Fruit fly (Drosophila melanogaster) whole organism, embryonic: ENCODE results near the gene Sqor.

Experiments
- ATbp ChIP-seq: fragments of 200-800 bp; sonication (Bioruptor generic); optimal IDR thresholded peaks from 2 replicates; lab custom pipeline; 2017; ENCODE audit warnings: missing biosample characterization, mild to moderate bottlenecking, missing genetic modification characterization, missing genetic modification reagents
- Bdp1 ChIP-seq: fragments of 200-800 bp; sonication (Bioruptor generic); optimal IDR thresholded peaks from 3 replicates; lab custom pipeline; 2016; ENCODE audit warnings: missing biosample characterization, missing genetic modification characterization
- CG10267 ChIP-seq: fragments of 200-800 bp; sonication (Bioruptor generic); optimal IDR thresholded peaks from 2 replicates; lab custom pipeline; 2018; ENCODE audit warnings: missing biosample characterization, mild to moderate bottlenecking, missing genetic modification characterization, moderate library complexity
- CG11085 ChIP-seq: fragments of 200-800 bp; sonication (Bioruptor generic); IDR thresholded peaks from 2 replicates; pipeline ENCODE4 v1.3.6; 2022; ENCODE audit warnings: missing biosample characterization, missing genetic modification characterization
- CG11560 ChIP-seq: fragments of 200-800 bp; sonication (Bioruptor generic); IDR thresholded peaks from 3 replicates; pipeline ENCODE4 v1.3.6; 2022; ENCODE audit warnings: missing biosample characterization, missing genetic modification characterization
- CG12104 ChIP-seq: fragments of 200-800 bp; sonication (Bioruptor generic); optimal IDR thresholded peaks from 3 replicates; lab custom pipeline; 2016; ENCODE audit warnings: missing biosample characterization, missing genetic modification characterization
- CG12744 ChIP-seq: fragments of 200-800 bp; sonication (Bioruptor generic); optimal IDR thresholded peaks from 2 replicates; lab custom pipeline; 2016; ENCODE audit warnings: missing biosample characterization, missing genetic modification characterization
- CG14014 ChIP-seq: fragments of 200-800 bp; sonication (Bioruptor generic); IDR thresholded peaks from 2 replicates; pipeline ENCODE4 v1.3.6; 2022; ENCODE audit warnings: missing biosample characterization, missing genetic modification characterization
- CG14860 ChIP-seq: fragments of 200-800 bp; sonication (Bioruptor generic); IDR thresholded peaks from 3 replicates; pipeline ENCODE4 v1.3.6; 2022; ENCODE audit warnings: missing biosample characterization, missing genetic modification characterization; ENCODE audit not compliant: partially characterized antibody
- CG16815 ChIP-seq: fragments of 200-800 bp; sonication (Bioruptor generic); optimal IDR thresholded peaks from 3 replicates; lab custom pipeline; 2017; ENCODE audit warnings: missing biosample characterization, mild to moderate bottlenecking, missing genetic modification characterization
- CG17912 ChIP-seq: fragments of 200-800 bp; sonication (Bioruptor generic); optimal IDR thresholded peaks from 2 replicates; lab custom pipeline; 2018; ENCODE audit warnings: missing biosample characterization, mild to moderate bottlenecking, missing genetic modification characterization
- CG18262 ChIP-seq: fragments of 200-800 bp; optimal IDR thresholded peaks from 3 replicates; lab custom pipeline; 2019; ENCODE audit warnings: missing biosample characterization, mild to moderate bottlenecking, missing genetic modification characterization, moderate library complexity
- CG18476 ChIP-seq: fragments of 200-800 bp; sonication (Bioruptor generic); optimal IDR thresholded peaks from 2 replicates; lab custom pipeline; 2016; ENCODE audit warnings: missing biosample characterization, mild to moderate bottlenecking, missing genetic modification characterization
- CG2202 ChIP-seq: fragments of 200-800 bp; sonication (Bioruptor generic); optimal IDR thresholded peaks from 2 replicates; lab custom pipeline; 2018; ENCODE audit warnings: missing biosample characterization, mild to moderate bottlenecking, missing genetic modification characterization
- CG2712 ChIP-seq: fragments of 200-800 bp; optimal IDR thresholded peaks from 3 replicates; lab custom pipeline; 2019; ENCODE audit warnings: missing biosample characterization, mild to moderate bottlenecking, missing genetic modification characterization, moderate library complexity
- CG30431 ChIP-seq: fragments of 200-800 bp; sonication (Bioruptor generic); optimal IDR thresholded peaks from 2 replicates; lab custom pipeline; 2017; ENCODE audit warnings: missing biosample characterization, missing genetic modification characterization
- CG31388 ChIP-seq: fragments of 200-800 bp; sonication (Bioruptor generic); optimal IDR thresholded peaks from 2 replicates; lab custom pipeline; 2016; ENCODE audit warnings: missing biosample characterization, missing genetic modification characterization
- CG3281 ChIP-seq: fragments of 200-800 bp; sonication (Bioruptor generic); optimal IDR thresholded peaks from 3 replicates; lab custom pipeline; 2017; ENCODE audit warnings: missing biosample characterization, mild to moderate bottlenecking, missing genetic modification characterization
- CG34376 ChIP-seq: fragments of 200-800 bp; sonication (Bioruptor generic); optimal IDR thresholded peaks from 2 replicates; lab custom pipeline; 2018; ENCODE audit warnings: missing biosample characterization, mild to moderate bottlenecking, missing genetic modification characterization
- CG43689 ChIP-seq: fragments of 200-800 bp; sonication (Bioruptor generic); IDR thresholded peaks from 2 replicates; pipeline ENCODE4 v1.3.6; 2022; ENCODE audit warnings: missing biosample characterization, missing genetic modification characterization
- CG4820 ChIP-seq: fragments of 200-800 bp; sonication (Bioruptor generic); optimal IDR thresholded peaks from 3 replicates; lab custom pipeline; 2016; ENCODE audit warnings: missing biosample characterization, missing genetic modification characterization
- CG4854 ChIP-seq: fragments of 200-800 bp; sonication (Bioruptor generic); optimal IDR thresholded peaks from 2 replicates; lab custom pipeline; 2016; ENCODE audit warnings: missing biosample characterization, missing genetic modification characterization, inconsistent platforms
- CG6813 ChIP-seq: fragments of 200-800 bp; sonication (Bioruptor generic); optimal IDR thresholded peaks from 2 replicates; lab custom pipeline; 2017; ENCODE audit warnings: missing biosample characterization, missing genetic modification characterization, mild to moderate bottlenecking, moderate library complexity, missing genetic modification reagents
- CG7786 ChIP-seq: fragments of 200-800 bp; sonication (Bioruptor generic); optimal IDR thresholded peaks from 2 replicates; lab custom pipeline; 2016; ENCODE audit warnings: missing biosample characterization, missing genetic modification characterization
- CG7839 ChIP-seq: fragments of 200-800 bp; sonication (Bioruptor generic); optimal IDR thresholded peaks from 3 replicates; lab custom pipeline; 2018; ENCODE audit warnings: missing biosample characterization, mild to moderate bottlenecking, missing genetic modification characterization, moderate library complexity
- CG7987 ChIP-seq: fragments of 200-800 bp; sonication (Bioruptor generic); optimal IDR thresholded peaks from 2 replicates; lab custom pipeline; 2018; ENCODE audit warnings: missing biosample characterization, mild to moderate bottlenecking, missing genetic modification characterization, moderate library complexity
- CG8290 ChIP-seq, 3 experiments: fragments of 200-800 bp; sonication (Bioruptor generic); optimal IDR thresholded peaks; 2 replicates each; lab custom pipeline; 2016 to 2019; ENCODE audit warnings: missing biosample characterization in 3 of 3, missing genetic modification characterization in 3 of 3, mild to moderate bottlenecking in 2 of 3, moderate library complexity in 1 of 3
- CG8478 ChIP-seq: fragments of >200 bp; optimal IDR thresholded peaks from 2 replicates; lab custom pipeline; 2018
- Eip74EF ChIP-seq, 2 experiments: fragments of 200-800 bp in 1 of 2; fragments of >200 bp in 1 of 2; sonication (Bioruptor generic) in 1 of 2; optimal IDR thresholded peaks; 2 replicates each; lab custom pipeline; 2017 to 2019; ENCODE audit warnings: missing biosample characterization in 2 of 2, missing genetic modification characterization in 2 of 2, mild to moderate bottlenecking in 1 of 2, moderate library complexity in 1 of 2
- Fer3 ChIP-seq: fragments of 200-800 bp; sonication (Bioruptor generic); optimal IDR thresholded peaks from 2 replicates; lab custom pipeline; 2018; ENCODE audit warnings: missing biosample characterization, mild to moderate bottlenecking, missing genetic modification characterization, moderate library complexity
- Hand ChIP-seq: fragments of 200-800 bp; sonication (Bioruptor generic); optimal IDR thresholded peaks from 2 replicates; lab custom pipeline; 2017; ENCODE audit warnings: mild to moderate bottlenecking, missing biosample characterization, missing genetic modification reagents, missing genetic modification characterization
- Max ChIP-seq: fragments of 200-800 bp; sonication (Bioruptor generic); optimal IDR thresholded peaks from 2 replicates; lab custom pipeline; 2016; ENCODE audit warnings: missing biosample characterization, mild to moderate bottlenecking, missing genetic modification characterization
- NK7.1 ChIP-seq: fragments of 200-800 bp; sonication (Bioruptor generic); optimal IDR thresholded peaks from 3 replicates; lab custom pipeline; 2016; ENCODE audit warnings: missing biosample characterization, missing genetic modification characterization
- Side ChIP-seq: fragments of 200-800 bp; sonication (Bioruptor generic); optimal IDR thresholded peaks from 2 replicates; lab custom pipeline; 2016; ENCODE audit warnings: missing biosample characterization, missing genetic modification characterization
- Sox102F ChIP-seq: fragments of 200-800 bp; sonication (Bioruptor generic); optimal IDR thresholded peaks from 2 replicates; lab custom pipeline; 2018; ENCODE audit warnings: missing biosample characterization, mild to moderate bottlenecking, missing genetic modification characterization, moderate library complexity
- al ChIP-seq: fragments of 200-800 bp; sonication (Bioruptor generic); IDR thresholded peaks from 2 replicates; pipeline ENCODE4 v1.3.6; 2022; ENCODE audit warnings: missing biosample characterization, missing genetic modification characterization
- da ChIP-seq: fragments of 200-800 bp; sonication (Bioruptor generic); optimal IDR thresholded peaks from 2 replicates; lab custom pipeline; 2016; ENCODE audit warnings: missing biosample characterization, missing genetic modification characterization
- fd64A ChIP-seq: fragments of 200-800 bp; sonication (Bioruptor generic); optimal IDR thresholded peaks from 3 replicates; lab custom pipeline; 2018; ENCODE audit warnings: missing biosample characterization, mild to moderate bottlenecking, missing genetic modification characterization
- lilli ChIP-seq: fragments of 200-800 bp; sonication (Bioruptor generic); optimal IDR thresholded peaks from 3 replicates; lab custom pipeline; 2016; ENCODE audit warnings: missing biosample characterization, missing genetic modification characterization
- lola ChIP-seq, 3 experiments: fragments of >200 bp in 2 of 3; fragments of 200-800 bp in 1 of 3; sonication (Bioruptor generic) in 1 of 3; optimal IDR thresholded peaks; 2 replicates each; lab custom pipeline; 2017 to 2019; ENCODE audit warnings: missing biosample characterization in 3 of 3, missing genetic modification characterization in 3 of 3, mild to moderate bottlenecking in 1 of 3, moderate library complexity in 1 of 3
- pan ChIP-seq, 4 experiments: fragments of >200 bp in 3 of 4; fragments of 200-800 bp in 1 of 4; sonication (Bioruptor generic) in 1 of 4; optimal IDR thresholded peaks in 3 of 4; IDR thresholded peaks in 1 of 4; 2 replicates each; pipeline versions ENCODE4 v1.3.6 to Lab custom; 2017 to 2022; ENCODE audit warnings: missing biosample characterization in 2 of 4, missing genetic modification characterization in 2 of 4, mixed read lengths in 1 of 4
- scrt ChIP-seq: fragments of 200-800 bp; sonication (Bioruptor generic); optimal IDR thresholded peaks from 2 replicates; lab custom pipeline; 2018; ENCODE audit warnings: missing biosample characterization, mild to moderate bottlenecking, missing genetic modification characterization, moderate library complexity
- sd ChIP-seq: fragments of 200-800 bp; sonication (Bioruptor generic); optimal IDR thresholded peaks from 3 replicates; lab custom pipeline; 2018; ENCODE audit warnings: missing biosample characterization, mild to moderate bottlenecking, missing genetic modification characterization, moderate library complexity
- sisA ChIP-seq: fragments of 200-800 bp; sonication (Bioruptor generic); IDR thresholded peaks from 2 replicates; pipeline ENCODE4 v1.3.6; 2022; ENCODE audit warnings: missing biosample characterization, missing genetic modification characterization
- sob ChIP-seq: fragments of 200-800 bp; sonication (Bioruptor generic); IDR thresholded peaks from 2 replicates; pipeline ENCODE4 v1.3.6; 2022; ENCODE audit warnings: missing biosample characterization, missing genetic modification characterization
- sug ChIP-seq: fragments of 200-800 bp; optimal IDR thresholded peaks from 2 replicates; lab custom pipeline; 2019; ENCODE audit warnings: missing biosample characterization, mild to moderate bottlenecking, missing genetic modification characterization, moderate library complexity
- tin ChIP-seq: fragments of 200-800 bp; sonication (Bioruptor generic); optimal IDR thresholded peaks from 3 replicates; lab custom pipeline; 2016; ENCODE audit warnings: missing biosample characterization, missing genetic modification characterization
- trh ChIP-seq: fragments of 200-800 bp; sonication (Bioruptor generic); optimal IDR thresholded peaks from 2 replicates; lab custom pipeline; 2016; ENCODE audit warnings: missing biosample characterization, missing genetic modification characterization

Gene Sqor

DNA sequence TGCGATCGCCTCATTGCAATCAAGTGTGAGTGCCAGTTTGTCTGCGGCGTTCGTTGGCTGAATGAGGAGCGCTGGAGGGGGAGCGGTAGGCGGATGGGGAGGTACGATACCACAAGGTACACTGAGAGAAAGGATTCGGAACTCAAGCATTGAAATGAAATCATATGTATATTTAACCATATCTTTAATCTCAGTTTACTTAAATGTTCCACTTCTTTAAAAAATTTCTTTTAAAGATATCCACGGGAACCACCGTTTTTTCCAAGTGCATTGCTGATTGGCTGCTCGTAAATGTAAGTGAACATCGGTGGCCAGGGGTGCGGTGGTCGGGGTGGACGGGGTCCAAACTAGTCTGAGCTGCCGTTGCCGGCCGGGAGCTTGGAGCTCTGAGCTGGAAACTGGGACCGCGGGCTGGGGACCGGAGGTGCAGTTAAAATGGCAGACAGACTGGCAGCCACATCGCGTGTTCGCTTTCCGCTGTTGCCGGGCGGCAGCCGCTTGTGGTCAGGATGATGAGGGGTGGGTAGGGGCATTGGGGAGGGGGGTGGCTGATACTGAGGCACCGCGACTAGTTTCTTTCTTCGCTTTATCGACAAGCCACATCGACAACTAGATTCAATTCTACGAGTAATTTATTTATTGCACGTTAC is 11.7 kb upstream of the Sqor start (continued):
- TF ChIP-seq CG31388 (GFP tag; lab: Kevin White, UChicago) (peak; percentile 93), lola (GFP tag; optimal IDR thresholded peaks at IDR 0.05; lab: Kevin White, UChicago) (peak in 1 of 3 experiments; percentile 97), Max (GFP tag; lab: Kevin White, UChicago) (peak; percentile 87), da (peak; percentile 83), sisA (GFP tag; lab: Robert Waterston, UW) (peak; percentile 99), Bdp1 (GFP tag; lab: Kevin White, UChicago) (peak; percentile 84), Sox102F (GFP tag; lab: Kevin White, UChicago) (peak; percentile 98), CG8478 (lab: Kevin White, UChicago) (no peak), CG11085 (peak; percentile 77), CG10267 (tag; lab: Kevin White, UChicago) (peak; percentile 90), Side (GFP tag; lab: Kevin White, UChicago) (peak; percentile 94), CG4820 (GFP tag; lab: Kevin White, UChicago) (peak; percentile 97), CG14014 (GFP tag; lab: Robert Waterston, UW) (peak; percentile 95), CG18262 (tag; lab: Kevin White, UChicago) (peak; percentile 97), CG7987 (peak; percentile 85), al (GFP tag; lab: Robert Waterston, UW) (peak; percentile 68), tin (GFP tag; lab: Kevin White, UChicago) (peak; percentile 97), CG8290 (GFP tag; optimal IDR thresholded peaks at IDR 0.05; lab: Kevin White, UChicago) (peak; percentile 94), CG8290 (tag; optimal IDR thresholded peaks at IDR 0.05; lab: Kevin White, UChicago) (peak; percentile 83 to 97), CG34376 (GFP tag; lab: Kevin White, UChicago) (peak; percentile 68), scrt (GFP tag; lab: Kevin White, UChicago) (peak; percentile 85), pan (optimal IDR thresholded peaks at IDR 0.05; lab: Kevin White, UChicago) (no peak), pan (GFP tag; optimal IDR thresholded peaks at IDR 0.05 in 1 of 2, IDR thresholded peaks at IDR 0.05 in 1 of 2) (peak in 1 of 2 experiments; percentile 97), sd (peak; percentile 78), CG7839 (peak; percentile 97), CG12744 (GFP tag; lab: Kevin White, UChicago) (peak; percentile 74), CG6813 (peak; percentile 95), CG3281 (GFP tag; lab: Kevin White, UChicago) (peak; percentile 84), CG43689 (peak; percentile 92), ATbp (GFP tag; lab: Kevin White, UChicago) (peak; percentile 99), Eip74EF (GFP tag; optimal IDR thresholded peaks at IDR 0.05; lab: Kevin White, UChicago) (peak in 1 of 2 experiments; percentile 91), CG16815 (GFP tag; lab: Kevin White, UChicago) (peak; percentile 90), CG2202 (tag; lab: Kevin White, UChicago) (peak; percentile 96), trh (peak; percentile 89), sob (GFP tag; lab: Robert Waterston, UW) (peak; percentile 96), CG17912 (GFP tag; lab: Kevin White, UChicago) (peak; percentile 96), CG18476 (GFP tag; lab: Kevin White, UChicago) (peak; percentile 90), fd64A (GFP tag; lab: Kevin White, UChicago) (peak; percentile 96), Hand (peak; percentile 82), CG11560 (peak; percentile 80), CG30431 (peak; percentile 93), NK7.1 (GFP tag; lab: Kevin White, UChicago) (peak; percentile 94), CG4854 (GFP tag; lab: Kevin White, UChicago) (peak; percentile 87), CG2712 (peak; percentile 98), sug (peak; percentile 90), CG14860 (GFP tag; lab: Robert Waterston, UW) (no peak), lilli (peak; percentile 88), CG7786 (GFP tag; lab: Kevin White, UChicago) (peak; percentile 93), CG12104 (GFP tag; lab: Kevin White, UChicago) (peak; percentile 84), Fer3 (tag; lab: Kevin White, UChicago) (peak; percentile 91)
